Worm (Caenorhabditis elegans): Measurements from ENCODE around the gene F19B10.1.

Gene F19B10.1

ce11 chrII:3684487-3685067 is 1.6 kb downstream of the F19B10.1 start:
- TF ChIP-seq rnt-1 (tag; optimal IDR thresholded peaks at IDR 0.05): no peak
- no peak for TF ChIP-seq pag-3 (tag; optimal IDR thresholded peaks at IDR 0.05; ENCODE audit: borderline replicate concordance)
- no peak for TF ChIP-seq ahr-1 (tag; optimal IDR thresholded peaks at IDR 0.05)
- TF ChIP-seq ceh-31 (tag; optimal IDR thresholded peaks at IDR 0.05): no peak
- no peak for TF ChIP-seq hlh-8 (tag; optimal IDR thresholded peaks at IDR 0.05)

DNA sequence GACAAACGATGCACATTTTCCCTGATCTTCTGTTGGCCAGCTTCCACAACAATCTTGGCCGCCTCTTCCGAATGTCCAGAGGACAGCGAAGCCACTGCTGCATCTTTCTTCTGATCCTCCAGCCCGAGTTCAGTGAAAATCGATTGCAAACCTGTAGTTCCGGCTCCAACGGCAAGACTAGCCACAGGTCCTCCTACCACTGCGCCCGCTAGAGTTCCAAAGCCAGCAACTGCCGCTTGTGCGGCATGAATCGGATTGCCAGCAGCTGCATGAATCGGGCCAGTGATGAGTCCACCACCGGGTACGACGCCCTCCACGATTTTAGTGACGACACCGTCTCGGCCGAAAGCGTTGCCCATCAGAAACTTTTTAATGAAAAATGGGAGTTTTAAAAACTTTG is 5.3 kb downstream of the F19B10.1 start, which contains the start of gene ifas-1:
Gene ifas-1 (minus strand): TSS at position 387 of the 400 bp plus-strand sequence.
- TF ChIP-seq pax-1 (tag; optimal IDR thresholded peaks at IDR 0.05) (no peak), ceh-45 (GFP tag; IDR thresholded peaks at IDR 0.05) (no peak), pat-9 (tag; optimal IDR thresholded peaks at IDR 0.05) (no peak), ceh-22 (tag; optimal IDR thresholded peaks at IDR 0.05) (no peak), odd-2 (tag; optimal IDR thresholded peaks at IDR 0.05) (no peak), che-1 (tag; optimal IDR thresholded peaks at IDR 0.05) (no peak), ceh-34 (tag; optimal IDR thresholded peaks at IDR 0.05) (no peak), rnt-1 (tag; optimal IDR thresholded peaks at IDR 0.05) (no peak), C38D4.7 (GFP tag; optimal IDR thresholded peaks at IDR 0.05) (no peak), T23F11.4 (GFP tag; optimal IDR thresholded peaks at IDR 0.05) (no peak), ref-2 (tag; optimal IDR thresholded peaks at IDR 0.05) (no peak), syd-9 (tag; optimal IDR thresholded peaks at IDR 0.05) (no peak), hlh-15 (tag; optimal IDR thresholded peaks at IDR 0.05) (no peak)

ce11 chrII:3690646-3691045 is 7.7 kb downstream of the F19B10.1 start, which contains the start of gene srx-101:
srx-101 (minus strand) TSS chrII:3690746.
- TF ChIP-seq ceh-30 (tag; optimal IDR thresholded peaks at IDR 0.05) (no peak), C08G9.2 (tag; optimal IDR thresholded peaks at IDR 0.05) (no peak), lin-11 (tag; optimal IDR thresholded peaks at IDR 0.05) (no peak), pha-4 (tag; optimal IDR thresholded peaks at IDR 0.05) (no peak)

DNA sequence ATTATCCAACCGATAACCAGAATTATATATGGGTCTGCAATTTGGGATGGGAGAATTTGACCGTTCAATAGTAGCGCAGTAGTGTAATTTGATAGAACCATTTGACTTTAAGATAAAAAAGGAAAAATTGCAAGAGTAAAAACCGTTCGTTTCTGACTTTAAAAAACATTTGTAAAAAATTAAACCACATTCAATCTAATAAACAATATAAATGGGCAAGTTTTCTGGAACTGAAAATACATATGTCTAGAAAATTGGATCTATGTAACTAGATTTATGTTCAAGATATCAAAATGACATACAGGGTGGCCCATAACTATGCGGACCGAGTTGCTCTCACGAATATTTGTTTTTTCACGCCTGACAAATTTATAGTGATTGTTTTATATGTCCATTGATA is 11.7 kb downstream of the F19B10.1 start, which contains the start of gene srx-102:
Gene srx-102 (minus strand): TSS at position 101 of the 400 bp plus-strand sequence.
- no peak for TF ChIP-seq T23F11.4 (GFP tag; optimal IDR thresholded peaks at IDR 0.05)
- TF ChIP-seq npax-4 (tag; optimal IDR thresholded peaks at IDR 0.05): no peak
- no peak for TF ChIP-seq madf-2 (tag; optimal IDR thresholded peaks at IDR 0.05)
- no peak for TF ChIP-seq ztf-16 (tag; optimal IDR thresholded peaks at IDR 0.05)
- no peak for TF ChIP-seq dve-1 (tag; optimal IDR thresholded peaks at IDR 0.05)
- TF ChIP-seq ceh-45 (GFP tag; IDR thresholded peaks at IDR 0.05): no peak
- no peak for TF ChIP-seq pag-3 (tag; optimal IDR thresholded peaks at IDR 0.05; ENCODE audit: borderline replicate concordance)
- no peak for TF ChIP-seq pros-1 (tag; optimal IDR thresholded peaks at IDR 0.05)
- no peak for TF ChIP-seq fkh-6 (tag; optimal IDR thresholded peaks at IDR 0.05)
- no peak for TF ChIP-seq ets-4 (tag; optimal IDR thresholded peaks at IDR 0.05)
- TF ChIP-seq nfya-1 (tag; optimal IDR thresholded peaks at IDR 0.05): no peak
- no peak for TF ChIP-seq ceh-48 (tag; optimal IDR thresholded peaks at IDR 0.05)
- TF ChIP-seq ama-1 (optimal IDR thresholded peaks at IDR 0.05): no peak
- no peak for TF ChIP-seq ceh-2 (tag; optimal IDR thresholded peaks at IDR 0.05)
- no peak for TF ChIP-seq ttx-3 (tag; optimal IDR thresholded peaks at IDR 0.05)

- no peak for TF ChIP-seq gmeb-2 (tag; optimal IDR thresholded peaks at IDR 0.05)
Observed at ce11 chrII:3699591-3699990, 16.6 kb downstream of the F19B10.1 start, which contains the start of gene srx-104. srx-104 (minus strand) TSS chrII:3699691.
